Worm (Caenorhabditis elegans) whole organism, L1 larva: Measurements from ENCODE around the gene tbx-34.
A peak's percentile ranks its signal among the peaks of the same experiment; 100 is the strongest.
"Not testable (repeated sequence)": the region's sequence is repeated elsewhere in the genome, so short reads cannot be mapped to it uniquely, and the experiment has no call there.

Experiments used
- F16B12.6 ChIP-seq: fragments of 150-350 bp; optimal IDR thresholded peaks from 2 replicates; lab custom pipeline; 2014; ENCODE audit warnings: missing biosample characterization, missing genetic modification characterization
- aly-2 ChIP-seq: fragments of 150-350 bp; optimal IDR thresholded peaks from 2 replicates; lab custom pipeline; 2014; ENCODE audit warnings: missing biosample characterization, missing genetic modification characterization
- ama-1 ChIP-seq: fragments of 150-350 bp; optimal IDR thresholded peaks from 2 replicates; lab custom pipeline; 2014
- ceh-90 ChIP-seq: sonication (generic microtip); optimal IDR thresholded peaks from 2 replicates; lab custom pipeline; 2016; ENCODE audit warnings: missing genetic modification characterization, missing compliant biosample characterization
- dsc-1 ChIP-seq: sonication (generic microtip); optimal IDR thresholded peaks from 2 replicates; lab custom pipeline; 2016; ENCODE audit warnings: mild to moderate bottlenecking, missing genetic modification characterization, missing compliant biosample characterization
- efl-1 ChIP-seq, 4 experiments: fragments of 150-350 bp; optimal IDR thresholded peaks in 3 of 4; peaks in 1 of 4; 1 replicate in 1 of 4; 2 replicates in 3 of 4; lab custom pipeline; 2014; ENCODE audit warnings: missing biosample characterization in 2 of 4, missing genetic modification characterization in 2 of 4, missing genetic modification reagents in 2 of 4
- egl-27 ChIP-seq, 2 experiments: fragments of 150-350 bp in 1 of 2; sonication (generic microtip); optimal IDR thresholded peaks; 3 replicates each; lab custom pipeline; 2017 to 2018; ENCODE audit warnings: missing biosample characterization in 2 of 2, missing genetic modification characterization in 2 of 2, missing genetic modification reagents in 2 of 2
- ets-5 ChIP-seq: fragments of 200-800 bp; sonication (Bioruptor generic); IDR thresholded peaks from 2 replicates; pipeline ENCODE4 v1.3.6; 2022; ENCODE audit warnings: missing genetic modification characterization, missing compliant biosample characterization
- fkh-10 ChIP-seq: sonication (generic microtip); optimal IDR thresholded peaks from 2 replicates; lab custom pipeline; 2017; ENCODE audit warnings: missing biosample characterization, missing genetic modification reagents, missing genetic modification characterization
- fkh-4 ChIP-seq: sonication (generic microtip); optimal IDR thresholded peaks from 2 replicates; lab custom pipeline; 2016; ENCODE audit warnings: missing compliant biosample characterization, missing genetic modification characterization, borderline replicate concordance
- hlh-17 ChIP-seq: fragments of 200-800 bp; sonication (Bioruptor generic); optimal IDR thresholded peaks from 2 replicates; lab custom pipeline; 2018; ENCODE audit warnings: missing genetic modification characterization, mild to moderate bottlenecking, missing compliant biosample characterization, moderate library complexity, borderline replicate concordance
- hpl-2 ChIP-seq: fragments of 150-350 bp; optimal IDR thresholded peaks from 2 replicates; lab custom pipeline; 2014; ENCODE audit warnings: missing biosample characterization, missing genetic modification reagents, missing genetic modification characterization
- jun-1 ChIP-seq: fragments of 150-350 bp; optimal IDR thresholded peaks from 2 replicates; lab custom pipeline; 2014; ENCODE audit warnings: missing biosample characterization, missing genetic modification reagents, missing genetic modification characterization
- lin-13 ChIP-seq: fragments of 150-350 bp; optimal IDR thresholded peaks from 2 replicates; lab custom pipeline; 2014; ENCODE audit warnings: missing biosample characterization, missing genetic modification reagents, missing genetic modification characterization
- lin-35 ChIP-seq, 2 experiments: fragments of 150-350 bp; optimal IDR thresholded peaks; 2 replicates each; lab custom pipeline; 2014; ENCODE audit warnings: missing biosample characterization in 2 of 2, missing genetic modification characterization in 2 of 2, missing genetic modification reagents in 2 of 2
- mef-2 ChIP-seq: fragments of 150-350 bp; optimal IDR thresholded peaks from 2 replicates; lab custom pipeline; 2014; ENCODE audit warnings: missing biosample characterization, missing genetic modification characterization
- nhr-71 ChIP-seq: sonication (generic microtip); optimal IDR thresholded peaks from 2 replicates; lab custom pipeline; 2016; ENCODE audit warnings: mild to moderate bottlenecking, missing genetic modification characterization, moderate library complexity, missing compliant biosample characterization
- nhr-85 ChIP-seq: sonication (generic microtip); peaks from one replicate; lab custom pipeline; 2016; ENCODE audit warnings: missing genetic modification characterization, inconsistent platforms, missing compliant biosample characterization
- pax-3 ChIP-seq: fragments of 200-800 bp; sonication (Bioruptor generic); optimal IDR thresholded peaks from 2 replicates; lab custom pipeline; 2018; ENCODE audit warnings: mild to moderate bottlenecking, missing genetic modification characterization, moderate library complexity, missing compliant biosample characterization
- pqm-1 ChIP-seq: sonication (generic microtip); optimal IDR thresholded peaks from 3 replicates; lab custom pipeline; 2017; ENCODE audit warnings: missing biosample characterization, missing genetic modification characterization
- rnt-1 ChIP-seq: sonication (generic microtip); optimal IDR thresholded peaks from 2 replicates; lab custom pipeline; 2016; ENCODE audit warnings: mild to moderate bottlenecking, missing genetic modification characterization, moderate library complexity, missing compliant biosample characterization
- snpc-4 ChIP-seq: fragments of 150-350 bp; optimal IDR thresholded peaks from 2 replicates; lab custom pipeline; 2014; ENCODE audit warnings: missing biosample characterization, missing genetic modification characterization
- snu-23 ChIP-seq: sonication (generic microtip); optimal IDR thresholded peaks from 2 replicates; lab custom pipeline; 2016; ENCODE audit warnings: missing genetic modification characterization, missing compliant biosample characterization
- sox-4 ChIP-seq: sonication (generic microtip); optimal IDR thresholded peaks from 2 replicates; lab custom pipeline; 2016; ENCODE audit warnings: missing genetic modification characterization, missing compliant biosample characterization
- sup-37 ChIP-seq: fragments of 200-800 bp; sonication (Bioruptor generic); optimal IDR thresholded peaks from 2 replicates; lab custom pipeline; 2018; ENCODE audit warnings: mild to moderate bottlenecking, missing genetic modification characterization, missing compliant biosample characterization
- tbx-2 ChIP-seq: sonication (generic microtip); optimal IDR thresholded peaks from 2 replicates; lab custom pipeline; 2016; ENCODE audit warnings: missing genetic modification characterization, missing compliant biosample characterization
- tlp-1 ChIP-seq: fragments of 150-350 bp; optimal IDR thresholded peaks from 2 replicates; lab custom pipeline; 2014; ENCODE audit warnings: missing biosample characterization, missing genetic modification characterization
- unc-130 ChIP-seq: fragments of 150-350 bp; optimal IDR thresholded peaks from 2 replicates; lab custom pipeline; 2017; ENCODE audit warnings: missing biosample characterization, missing genetic modification characterization, inconsistent platforms
- unc-86 ChIP-seq: sonication (generic microtip); optimal IDR thresholded peaks from 2 replicates; lab custom pipeline; 2016; ENCODE audit warnings: missing genetic modification characterization, missing compliant biosample characterization
- unc-98 ChIP-seq: fragments of 200-800 bp; sonication (Bioruptor generic); IDR thresholded peaks from 2 replicates; pipeline ENCODE4 v1.3.6; 2022; ENCODE audit warnings: missing genetic modification characterization, missing compliant biosample characterization
- zag-1 ChIP-seq: fragments of 150-350 bp; optimal IDR thresholded peaks from 2 replicates; lab custom pipeline; 2014; ENCODE audit warnings: missing biosample characterization, missing genetic modification characterization
- ztf-4 ChIP-seq: fragments of 150-350 bp; optimal IDR thresholded peaks from 2 replicates; lab custom pipeline; 2014; ENCODE audit warnings: missing biosample characterization, missing genetic modification characterization

The tbx-34 gene

DNA sequence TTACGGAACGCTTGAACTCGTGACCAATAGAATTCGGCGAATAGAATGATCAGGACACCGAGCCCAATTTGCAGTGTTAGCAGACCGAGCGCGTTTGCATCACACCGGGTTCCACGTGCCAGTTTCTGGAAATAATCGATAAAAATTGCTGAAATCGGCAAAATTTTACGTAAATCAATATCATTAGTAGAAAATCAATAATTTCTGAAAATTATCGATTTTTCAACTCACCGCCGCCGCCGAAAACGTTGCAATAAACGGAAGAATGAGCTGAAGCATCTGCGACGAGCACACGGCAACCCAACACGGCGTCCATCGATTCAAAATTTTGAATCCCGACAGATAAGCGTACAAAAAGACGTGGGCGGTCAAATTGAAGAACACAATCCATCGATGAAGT lies 12.5 kb upstream of the tbx-34 start:
- TF ChIP-seq pqm-1 (tag; lab: Kevin White, UChicago) (no peak), rnt-1 (peak; percentile 3)

ce11 chrIII:11227025-11227424 lies 9.0 kb upstream of the tbx-34 start, which contains the start of gene tbx-37:
tbx-37 (minus strand) TSS chrIII:11227125.
- TF ChIP-seq ama-1 (lab: Kevin White, UChicago): no peak
- TF ChIP-seq mef-2 (tag; lab: Kevin White, UChicago): no peak
- TF ChIP-seq lin-35 (GFP tag; optimal IDR thresholded peaks at IDR 0.05; lab: Kevin White, UChicago): no peak
- TF ChIP-seq sup-37 (GFP tag; lab: Kevin White, UChicago): no peak
- no peak for TF ChIP-seq lin-13 (GFP tag; lab: Kevin White, UChicago)
- TF ChIP-seq tlp-1 (tag; lab: Kevin White, UChicago): no peak

DNA sequence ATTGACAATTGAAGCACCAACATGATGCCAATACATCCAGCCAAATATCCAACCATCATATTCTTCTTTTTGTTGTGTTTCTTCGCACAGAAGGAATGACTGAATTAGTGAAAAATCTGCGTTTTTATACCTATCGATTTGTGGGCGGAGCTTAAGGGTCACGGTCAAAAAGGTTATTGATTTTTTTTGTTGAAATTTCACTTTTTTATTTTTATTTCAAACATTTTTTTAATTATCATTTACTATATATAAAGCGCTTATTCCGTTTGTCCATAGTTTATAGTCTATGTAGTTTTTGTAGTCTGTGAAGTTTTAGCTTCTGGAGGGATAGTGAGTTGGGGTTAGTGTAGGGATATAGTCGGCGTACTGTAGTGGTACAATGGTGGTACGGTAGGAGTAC lies 6.0 kb upstream of the tbx-34 start, which contains the start of gene Y47D3A.13:
Gene Y47D3A.13, minus strand, starts transcription at position 101 of the 400 bp plus-strand sequence.
- not testable (repeated sequence) for TF ChIP-seq sup-37 (GFP tag; lab: Kevin White, UChicago); hpl-2 (GFP tag; lab: Kevin White, UChicago); ets-5 (GFP tag; lab: Robert Waterston, UW)

DNA sequence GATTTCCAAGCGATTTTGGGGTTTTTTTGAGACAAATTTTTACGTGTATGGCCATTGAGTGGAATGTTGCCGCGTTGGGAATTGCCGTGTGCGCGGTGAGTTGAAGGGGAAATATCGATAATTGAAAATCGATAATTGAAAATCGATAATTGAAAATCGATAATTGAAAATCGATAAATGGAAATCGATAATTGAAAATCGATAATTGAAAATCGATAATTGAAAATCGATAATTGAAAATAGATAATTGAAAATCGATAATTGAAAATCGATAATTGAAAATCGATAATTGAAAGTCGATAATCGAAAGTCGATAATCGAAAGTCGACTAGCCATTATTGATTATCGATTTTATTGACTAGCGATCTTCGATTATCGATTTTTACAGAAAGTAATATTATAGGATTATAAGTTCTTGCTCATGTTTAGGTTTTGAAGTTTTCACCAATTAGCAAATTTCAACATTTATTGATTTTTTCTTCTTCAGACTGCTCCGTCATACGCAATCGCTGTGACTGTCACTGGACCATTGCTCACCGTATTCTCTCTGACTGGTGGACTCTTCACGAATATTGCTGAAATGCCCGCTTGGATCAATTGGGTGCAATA lies 3.6 kb upstream of the tbx-34 start:
- TF ChIP-seq snu-23 (no peak), hlh-17 (GFP tag; lab: Kevin White, UChicago) (no peak), zag-1 (no peak), sox-4 (tag; lab: Kevin White, UChicago) (no peak), jun-1 (tag; lab: Kevin White, UChicago) (no peak), unc-130 (tag; lab: Kevin White, UChicago) (no peak), snpc-4 (tag; lab: Kevin White, UChicago) (no peak), tbx-2 (tag; lab: Kevin White, UChicago) (no peak), nhr-85 (tag; lab: Kevin White, UChicago) (no peak), fkh-10 (GFP tag; lab: Kevin White, UChicago) (no peak), nhr-71 (no peak)

ce11 chrIII:11208371-11208770 lies 9.7 kb downstream of the tbx-34 start:
- TF ChIP-seq efl-1 (optimal IDR thresholded peaks at IDR 0.05; lab: Kevin White, UChicago) (peak in 1 of 2 experiments; percentile 4), efl-1 (GFP tag; optimal IDR thresholded peaks at IDR 0.05 in 1 of 2; lab: Kevin White, UChicago) (no peak), unc-86 (tag; lab: Kevin White, UChicago) (no peak)

DNA sequence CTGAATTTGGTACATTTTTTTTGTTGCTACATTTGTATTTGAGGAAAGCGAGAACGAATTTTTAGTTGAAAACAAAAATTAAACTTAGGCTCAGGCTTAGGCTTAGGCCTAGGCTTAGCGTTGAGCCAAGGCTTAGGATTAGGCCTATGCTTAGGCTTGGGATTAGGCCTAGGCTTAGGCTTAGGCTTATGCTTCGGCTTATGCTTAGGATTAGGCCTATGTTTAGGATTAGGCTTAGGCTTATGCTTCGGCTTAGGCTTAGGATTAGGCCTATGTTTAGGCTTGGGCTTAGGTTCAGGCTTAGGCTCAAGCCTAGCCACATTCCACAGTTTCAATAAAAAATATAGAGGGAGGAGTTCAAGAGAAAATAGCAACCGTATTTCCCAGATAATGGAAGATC lies 10.2 kb downstream of the tbx-34 start:
- TF ChIP-seq ztf-4 (tag; lab: Kevin White, UChicago): no peak
- no peak for TF ChIP-seq efl-1 (optimal IDR thresholded peaks at IDR 0.05; lab: Kevin White, UChicago)
- peak in 1 of 2 experiments; percentile 49 for TF ChIP-seq efl-1 (GFP tag; optimal IDR thresholded peaks at IDR 0.05 in 1 of 2; lab: Kevin White, UChicago)
- no peak for TF ChIP-seq egl-27 (tag; optimal IDR thresholded peaks at IDR 0.05; lab: Kevin White, UChicago)
- no peak for TF ChIP-seq unc-98 (GFP tag; lab: Robert Waterston, UW)
- no peak for TF ChIP-seq pax-3 (tag; lab: Kevin White, UChicago)
- no peak for TF ChIP-seq tbx-2 (tag; lab: Kevin White, UChicago)
- no peak for TF ChIP-seq sox-4 (tag; lab: Kevin White, UChicago)
- no peak for TF ChIP-seq aly-2 (tag; lab: Kevin White, UChicago)
- no peak for TF ChIP-seq snu-23
- TF ChIP-seq, all 84 proteins: peak for 1

DNA sequence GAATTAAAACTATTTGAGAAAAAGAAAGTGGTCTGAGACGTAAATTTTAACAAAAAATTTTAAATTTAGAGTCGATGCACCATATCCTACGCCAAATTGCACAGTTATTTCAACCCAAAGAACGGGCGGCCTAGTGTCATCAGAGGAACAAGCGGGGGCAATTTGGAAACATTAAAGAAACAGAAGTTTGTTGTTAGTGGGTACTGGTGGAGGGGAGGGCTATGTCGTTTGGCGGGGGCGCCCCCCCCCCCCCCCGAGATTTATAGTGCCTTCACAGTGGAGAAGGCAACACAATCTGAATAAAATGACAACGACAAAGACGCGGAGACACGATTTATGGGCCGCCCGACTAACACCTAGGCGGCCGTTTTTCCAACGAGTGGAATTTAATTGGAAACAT lies 11.2 kb downstream of the tbx-34 start:
- no peak for TF ChIP-seq snpc-4 (tag; lab: Kevin White, UChicago)
- TF ChIP-seq F16B12.6 (tag; lab: Kevin White, UChicago): no peak
- TF ChIP-seq fkh-4 (tag; lab: Kevin White, UChicago): peak; percentile 23
- TF ChIP-seq dsc-1: peak; percentile 60
- TF ChIP-seq ceh-90: no peak
- TF ChIP-seq, all 84 proteins: peak for 2
